Worm (Caenorhabditis elegans) whole organism, L2 larva: ENCODE results near the gene pir-1.

Source experiments
- lin-13 ChIP-seq: fragments of 150-350 bp; optimal IDR thresholded peaks from 2 replicates; lab custom pipeline; 2014; ENCODE audit warnings: missing biosample characterization, missing genetic modification reagents, missing genetic modification characterization
- nhr-12 ChIP-seq: fragments of 150-350 bp; optimal IDR thresholded peaks from 2 replicates; lab custom pipeline; 2014; ENCODE audit warnings: missing biosample characterization, missing genetic modification characterization
- nhr-23 ChIP-seq: fragments of 150-350 bp; optimal IDR thresholded peaks from 2 replicates; lab custom pipeline; 2014; ENCODE audit warnings: missing biosample characterization, missing genetic modification reagents, missing genetic modification characterization
- sma-3 ChIP-seq: sonication (generic microtip); optimal IDR thresholded peaks from 2 replicates; lab custom pipeline; 2016; ENCODE audit warnings: missing genetic modification reagents, missing genetic modification characterization, missing compliant biosample characterization
- ztf-4 ChIP-seq: fragments of 150-350 bp; optimal IDR thresholded peaks from 2 replicates; lab custom pipeline; 2014; ENCODE audit warnings: missing biosample characterization, missing genetic modification characterization

DNA sequence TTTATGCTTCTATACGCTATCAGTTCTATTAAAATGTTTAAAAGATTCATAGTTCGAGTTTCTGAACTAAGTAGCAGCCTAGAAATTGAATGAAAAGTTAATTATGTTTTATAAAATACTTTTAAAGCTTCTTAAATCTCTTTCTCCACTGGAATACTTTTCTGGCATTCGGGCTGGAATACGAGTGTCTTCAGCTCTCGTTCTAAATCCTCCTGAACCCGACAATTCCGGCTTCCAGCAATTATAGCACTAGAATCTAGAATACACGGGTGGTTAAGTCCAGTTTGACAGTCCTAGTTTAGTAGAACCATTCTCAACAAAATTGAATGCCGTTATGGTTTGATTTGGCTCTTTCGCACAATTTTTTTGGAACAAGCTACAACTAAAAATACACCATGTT, 44.8 kb upstream of the pir-1 start:
- no peak for TF ChIP-seq ztf-4 (tag; lab: Kevin White, UChicago)
- TF ChIP-seq sma-3 (GFP tag; lab: Kevin White, UChicago), result no peak
- no peak for TF ChIP-seq lin-13
- no peak for TF ChIP-seq nhr-23
- no peak for TF ChIP-seq nhr-12 (tag; lab: Kevin White, UChicago)
